Worm (Caenorhabditis elegans): ENCODE measurements around the gene ltah-1.1.
"Not testable (repeated sequence)": the region's sequence is repeated elsewhere in the genome, so short reads cannot be mapped to it uniquely, and the experiment has no call there.

DNA sequence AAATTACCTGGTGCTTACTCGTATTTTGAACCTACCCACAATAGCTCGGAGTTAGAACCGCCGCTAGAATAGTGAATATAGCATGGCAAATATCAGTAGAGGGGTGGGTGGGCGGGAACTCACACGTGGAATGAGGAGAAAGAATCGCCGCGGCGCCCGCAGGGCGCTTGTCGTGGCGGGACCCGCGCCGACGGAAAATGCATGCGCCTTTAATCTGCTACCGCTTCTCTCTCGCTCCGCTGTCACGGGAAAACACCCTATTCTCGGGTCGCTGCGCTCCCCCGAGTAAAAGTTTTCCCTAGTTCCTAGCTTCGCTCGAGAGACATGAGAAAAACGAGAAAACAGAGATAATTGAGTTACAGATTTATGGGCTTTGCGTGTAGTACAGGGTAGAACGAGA lies 15.3 kb downstream of the ltah-1.1 start:
- TF ChIP-seq ztf-3 (GFP tag; optimal IDR thresholded peaks at IDR 0.05); ztf-26 (tag; optimal IDR thresholded peaks at IDR 0.05); mxl-1 (tag; optimal IDR thresholded peaks at IDR 0.05); ceh-100 (GFP tag; IDR thresholded peaks at IDR 0.05); ceh-40 (GFP tag; IDR thresholded peaks at IDR 0.05); madf-6 (GFP tag; IDR thresholded peaks at IDR 0.05): not testable (repeated sequence)

Measured in whole organism, young adult.